Worm (Caenorhabditis elegans): ENCODE measurements around the gene Y44A6B.3.
A peak's percentile ranks its signal among the peaks of the same experiment; 100 is the strongest.

The Y44A6B.3 gene

ce11 chrV:20603014-20603413, 35.2 kb downstream of the Y44A6B.3 start, which contains the start of gene ttr-11:
ttr-11 (plus strand) TSS chrV:20603314.
- no peak for TF ChIP-seq nhr-28 (tag; optimal IDR thresholded peaks at IDR 0.05)
- TF ChIP-seq nhr-47 (tag; optimal IDR thresholded peaks at IDR 0.05): no peak
- no peak for TF ChIP-seq ceh-63 (GFP tag; optimal IDR thresholded peaks at IDR 0.05)
- TF ChIP-seq alr-1 (tag; optimal IDR thresholded peaks at IDR 0.05; ENCODE audit: borderline replicate concordance): no peak
- no peak for TF ChIP-seq pqm-1 (tag; optimal IDR thresholded peaks at IDR 0.05)
- no peak for TF ChIP-seq Y116A8C.19 (tag; optimal IDR thresholded peaks at IDR 0.05; ENCODE audit: borderline replicate concordance)
- no peak for TF ChIP-seq lsy-2 (tag; optimal IDR thresholded peaks at IDR 0.05)
- TF ChIP-seq sptf-1 (tag; optimal IDR thresholded peaks at IDR 0.05): no peak
- TF ChIP-seq hlh-4 (tag; optimal IDR thresholded peaks at IDR 0.05): no peak
- no peak for TF ChIP-seq unc-98 (GFP tag; IDR thresholded peaks at IDR 0.05)
- TF ChIP-seq fkh-8 (tag; optimal IDR thresholded peaks at IDR 0.05): no peak
- no peak for TF ChIP-seq nhr-90 (tag; optimal IDR thresholded peaks at IDR 0.05; ENCODE audit: poor library complexity)
- TF ChIP-seq snpc-4 (tag; optimal IDR thresholded peaks at IDR 0.05): no peak
- no peak for TF ChIP-seq zag-1 (tag; optimal IDR thresholded peaks at IDR 0.05)
- TF ChIP-seq elt-3 (tag; optimal IDR thresholded peaks at IDR 0.05): no peak
- no peak for TF ChIP-seq lir-3 (tag; optimal IDR thresholded peaks at IDR 0.05; ENCODE audit: poor library complexity)
- TF ChIP-seq unc-30 (tag; optimal IDR thresholded peaks at IDR 0.05): no peak

ce11 chrV:20600704-20601103, 37.5 kb downstream of the Y44A6B.3 start:
- TF ChIP-seq zip-4 (GFP tag; optimal IDR thresholded peaks at IDR 0.05) (no peak), swsn-7 (tag; optimal IDR thresholded peaks at IDR 0.05) (no peak)

- TF ChIP-seq egl-27 (tag; optimal IDR thresholded peaks at IDR 0.05) (no peak), fkh-8 (tag; optimal IDR thresholded peaks at IDR 0.05) (no peak), blmp-1 (tag; optimal IDR thresholded peaks at IDR 0.05) (peak; percentile 50)
These were observed 38.4 kb downstream of the Y44A6B.3 start, which contains the start of gene col-163 for ce11 chrV:20599795-20600194. col-163 (plus strand) TSS chrV:20600095.

- TF ChIP-seq ceh-82 (tag; optimal IDR thresholded peaks at IDR 0.05): no peak
- no peak for TF ChIP-seq nhr-77 (tag; optimal IDR thresholded peaks at IDR 0.05)
- no peak for TF ChIP-seq irx-1 (tag; optimal IDR thresholded peaks at IDR 0.05)
- no peak for TF ChIP-seq ets-5 (GFP tag; IDR thresholded peaks at IDR 0.05)
- no peak for TF ChIP-seq tlp-1 (tag; optimal IDR thresholded peaks at IDR 0.05)
- TF ChIP-seq lin-35 (GFP tag; optimal IDR thresholded peaks at IDR 0.05): no peak
- no peak for TF ChIP-seq snpc-4 (tag; optimal IDR thresholded peaks at IDR 0.05)
- no peak for TF ChIP-seq ztf-4 (tag; optimal IDR thresholded peaks at IDR 0.05)
- no peak for TF ChIP-seq sox-4 (tag; optimal IDR thresholded peaks at IDR 0.05)
- no peak for TF ChIP-seq nhr-90 (tag; optimal IDR thresholded peaks at IDR 0.05; ENCODE audit: poor library complexity)
- no peak for TF ChIP-seq C04F5.9 (tag; optimal IDR thresholded peaks at IDR 0.05)
- TF ChIP-seq lsy-2 (tag; optimal IDR thresholded peaks at IDR 0.05): no peak
- no peak for TF ChIP-seq jun-1 (tag; optimal IDR thresholded peaks at IDR 0.05)
These were observed 41.2 kb downstream of the Y44A6B.3 start, which contains the start of gene F46B3.1 for ce11 chrV:20597076-20597475. F46B3.1 (minus strand) TSS chrV:20597176.

- no peak for TF ChIP-seq elt-2 (tag; optimal IDR thresholded peaks at IDR 0.05)
- no peak for TF ChIP-seq elt-3 (tag; optimal IDR thresholded peaks at IDR 0.05)
- no peak for TF ChIP-seq mef-2 (tag; optimal IDR thresholded peaks at IDR 0.05)
- no peak for TF ChIP-seq nhr-77 (tag; optimal IDR thresholded peaks at IDR 0.05)
- TF ChIP-seq nhr-71 (tag; optimal IDR thresholded peaks at IDR 0.05): no peak
These were observed 42.6 kb downstream of the Y44A6B.3 start, which contains the start of gene F26F2.11 for ce11 chrV:20595653-20596052. F26F2.11 (minus strand) TSS chrV:20595753.

Measured in whole organism, L1 larva.